Fruit fly (Drosophila melanogaster) whole organism, wandering third instar larva: ENCODE data around the gene Nup107.

ENCODE experiments used
- Abd-B ChIP-seq: fragments of >200 bp; optimal IDR thresholded peaks from 2 replicates; lab custom pipeline; 2017; ENCODE audit warnings: missing biosample characterization, missing genetic modification characterization
- CG9705 ChIP-seq: fragments of 200-800 bp; sonication (Bioruptor generic); optimal IDR thresholded peaks from 2 replicates; lab custom pipeline; 2018; ENCODE audit warnings: missing biosample characterization, mild to moderate bottlenecking, missing genetic modification characterization
- CrebA ChIP-seq: fragments of 200-800 bp; sonication (Bioruptor generic); optimal IDR thresholded peaks from 2 replicates; lab custom pipeline; 2016; ENCODE audit warnings: missing biosample characterization, mild to moderate bottlenecking, missing genetic modification characterization, borderline replicate concordance
- Dif ChIP-seq: fragments of 200-275, 200-300 bp; sonication (Bioruptor generic); optimal IDR thresholded peaks from 2 replicates; lab custom pipeline; 2018; ENCODE audit warnings: missing biosample characterization, missing genetic modification characterization; ENCODE audit not compliant: partially characterized antibody
- GATAd ChIP-seq: sonication (Bioruptor generic); optimal IDR thresholded peaks from 2 replicates; lab custom pipeline; 2016; ENCODE audit warnings: missing biosample characterization, missing genetic modification characterization
- HLH106 ChIP-seq: fragments of 200-800 bp; optimal IDR thresholded peaks from 3 replicates; lab custom pipeline; 2019; ENCODE audit warnings: missing biosample characterization, mild to moderate bottlenecking, missing genetic modification characterization, moderate library complexity
- Hnf4 ChIP-seq: fragments of 200-800 bp; sonication (Bioruptor generic); optimal IDR thresholded peaks from 2 replicates; lab custom pipeline; 2016; ENCODE audit warnings: missing biosample characterization, mild to moderate bottlenecking, missing genetic modification characterization
- Hr78 ChIP-seq: fragments of >200 bp; optimal IDR thresholded peaks from 2 replicates; lab custom pipeline; 2017; ENCODE audit warnings: missing biosample characterization, missing genetic modification characterization
- Hr83 ChIP-seq: fragments of 200-300 bp; sonication (Bioruptor generic); optimal IDR thresholded peaks from 2 replicates; lab custom pipeline; 2016; ENCODE audit warnings: missing biosample characterization, mild to moderate bottlenecking, missing genetic modification characterization, moderate library complexity; ENCODE audit not compliant: poor library complexity, severe bottlenecking
- Jra ChIP-seq: sonication (Bioruptor generic); optimal IDR thresholded peaks from 2 replicates; lab custom pipeline; 2016; ENCODE audit warnings: missing biosample characterization, missing genetic modification characterization
- Mio ChIP-seq: sonication (Bioruptor generic); optimal IDR thresholded peaks from 2 replicates; lab custom pipeline; 2016; ENCODE audit warnings: missing biosample characterization, missing genetic modification characterization
- Myc ChIP-seq: fragments of >200 bp; optimal IDR thresholded peaks from 2 replicates; lab custom pipeline; 2017
- OdsH ChIP-seq: fragments of 200-800 bp; sonication (Bioruptor generic); optimal IDR thresholded peaks from 2 replicates; lab custom pipeline; 2016; ENCODE audit warnings: missing biosample characterization, mild to moderate bottlenecking, missing genetic modification characterization
- Rel ChIP-seq, 2 experiments: fragments of 200-800 bp; sonication (Bioruptor generic) in 1 of 2; optimal IDR thresholded peaks; 2 replicates in 1 of 2; 3 replicates in 1 of 2; lab custom pipeline; 2016 to 2019; ENCODE audit warnings: mild to moderate bottlenecking in 2 of 2, missing biosample characterization in 2 of 2, missing genetic modification characterization in 2 of 2, moderate library complexity in 1 of 2
- Sp1 ChIP-seq: fragments of 200-800 bp; sonication (Bioruptor generic); optimal IDR thresholded peaks from 3 replicates; lab custom pipeline; 2019; ENCODE audit warnings: missing biosample characterization, mild to moderate bottlenecking, missing genetic modification characterization, moderate library complexity
- brk ChIP-seq: fragments of 200-800 bp; sonication (Bioruptor generic); optimal IDR thresholded peaks from 2 replicates; lab custom pipeline; 2016; ENCODE audit warnings: missing biosample characterization, mild to moderate bottlenecking, missing genetic modification characterization
- dl ChIP-seq, 2 experiments: fragments of 175-275, 200-275 bp in 1 of 2; fragments of 200-275 bp in 1 of 2; sonication (Bioruptor generic); optimal IDR thresholded peaks; lab custom pipeline; 2018; ENCODE audit warnings: mild to moderate bottlenecking in 2 of 2, missing biosample characterization in 2 of 2, missing genetic modification characterization in 2 of 2, moderate library complexity in 2 of 2; ENCODE audit not compliant: partially characterized antibody in 2 of 2, insufficient read depth in 1 of 2
- dsf ChIP-seq: sonication (Bioruptor generic); optimal IDR thresholded peaks from 2 replicates; lab custom pipeline; 2016; ENCODE audit warnings: missing biosample characterization, missing genetic modification characterization, borderline replicate concordance
- ey ChIP-seq: fragments of 200-800 bp; sonication (Bioruptor generic); optimal IDR thresholded peaks from 2 replicates; lab custom pipeline; 2016; ENCODE audit warnings: missing biosample characterization, missing genetic modification characterization
- foxo ChIP-seq, 2 experiments: fragments of 200-800 bp; sonication (Bioruptor generic); optimal IDR thresholded peaks; 2 replicates in 1 of 2; 3 replicates in 1 of 2; lab custom pipeline; 2016 to 2017; ENCODE audit warnings: missing biosample characterization in 2 of 2, missing genetic modification characterization in 2 of 2
- fru ChIP-seq: fragments of 200-800 bp; sonication (Bioruptor generic); optimal IDR thresholded peaks from 3 replicates; lab custom pipeline; 2016; ENCODE audit warnings: missing biosample characterization, mild to moderate bottlenecking, missing genetic modification characterization
- h ChIP-seq: fragments of 200-800 bp; sonication (Bioruptor generic); optimal IDR thresholded peaks from 3 replicates; lab custom pipeline; 2016; ENCODE audit warnings: missing biosample characterization, mild to moderate bottlenecking, missing genetic modification characterization
- jim ChIP-seq: fragments of 175-275, 200-325 bp; sonication (Bioruptor generic); optimal IDR thresholded peaks from 2 replicates; lab custom pipeline; 2016; ENCODE audit warnings: missing biosample characterization, mild to moderate bottlenecking, missing genetic modification characterization
- pan ChIP-seq: fragments of >200 bp; optimal IDR thresholded peaks from 2 replicates; lab custom pipeline; 2017
- rgr ChIP-seq: fragments of 200-800 bp; sonication (Bioruptor generic); optimal IDR thresholded peaks from 3 replicates; lab custom pipeline; 2016; ENCODE audit warnings: missing biosample characterization, mild to moderate bottlenecking, missing genetic modification characterization
- sage ChIP-seq: fragments of 200-800 bp; sonication (Bioruptor generic); optimal IDR thresholded peaks from 2 replicates; lab custom pipeline; 2016; ENCODE audit warnings: missing biosample characterization, mild to moderate bottlenecking, missing genetic modification characterization
- tai ChIP-seq: sonication (Bioruptor generic); optimal IDR thresholded peaks from 2 replicates; lab custom pipeline; 2016; ENCODE audit warnings: missing biosample characterization, missing genetic modification characterization
- usp ChIP-seq: fragments of >200 bp; optimal IDR thresholded peaks from 2 replicates; lab custom pipeline; 2017; ENCODE audit warnings: missing biosample characterization, missing genetic modification characterization
- woc ChIP-seq: sonication (Bioruptor generic); optimal IDR thresholded peaks from 2 replicates; lab custom pipeline; 2016; ENCODE audit warnings: missing biosample characterization, mild to moderate bottlenecking, missing genetic modification characterization

The Nup107 gene

dm6 chr2L:10729955-10730354, 5.9 kb downstream of the Nup107 start, which contains the start of gene CG17118:
Gene CG17118 (plus strand): TSS chr2L:10730255.
- no peak for TF ChIP-seq Mio (GFP tag; lab: Kevin White, UChicago)
- TF ChIP-seq Rel (GFP tag; optimal IDR thresholded peaks at IDR 0.05; lab: Kevin White, UChicago): no peak
- no peak for TF ChIP-seq Rel (tag; optimal IDR thresholded peaks at IDR 0.05; lab: Kevin White, UChicago)
- no peak for TF ChIP-seq usp (GFP tag; lab: Kevin White, UChicago)
- TF ChIP-seq foxo (GFP tag; optimal IDR thresholded peaks at IDR 0.05; lab: Kevin White, UChicago): no peak
- no peak for TF ChIP-seq ey (GFP tag; lab: Kevin White, UChicago)
- TF ChIP-seq dl (GFP tag; optimal IDR thresholded peaks at IDR 0.05; lab: Kevin White, UChicago; ENCODE audit: insufficient read depth in 1 of 2, partially characterized antibody in 2 of 2): no peak
- no peak for TF ChIP-seq tai
- no peak for TF ChIP-seq HLH106 (tag; lab: Kevin White, UChicago)
- TF ChIP-seq Hnf4: no peak
- TF ChIP-seq rgr (GFP tag; lab: Kevin White, UChicago): no peak

- peak; percentile 50 for TF ChIP-seq sage
- no peak for TF ChIP-seq Hr78 (GFP tag; lab: Kevin White, UChicago)
- TF ChIP-seq Rel (GFP tag; optimal IDR thresholded peaks at IDR 0.05; lab: Kevin White, UChicago): no peak
- no peak for TF ChIP-seq Rel (tag; optimal IDR thresholded peaks at IDR 0.05; lab: Kevin White, UChicago)
Measured at dm6 chr2L:10728751-10729150, 7.1 kb downstream of the Nup107 start, which contains the start of gene CG6443. Gene CG6443 (plus strand): TSS chr2L:10728978.

dm6 chr2L:10723903-10724302, 12.0 kb downstream of the Nup107 start, which contains the start of gene CG6431:
Gene CG6431 (plus strand): TSS chr2L:10724203.
- TF ChIP-seq CrebA (GFP tag; lab: Kevin White, UChicago) (no peak), fru (GFP tag; lab: Kevin White, UChicago) (no peak), rgr (GFP tag; lab: Kevin White, UChicago) (no peak), OdsH (GFP tag; lab: Kevin White, UChicago) (no peak), Dif (no peak), woc (no peak), CG9705 (no peak), Abd-B (GFP tag; lab: Kevin White, UChicago) (no peak), HLH106 (tag; lab: Kevin White, UChicago) (no peak), Hr83 (GFP tag; lab: Kevin White, UChicago) (no peak), dsf (GFP tag; lab: Kevin White, UChicago) (no peak), Myc (lab: Kevin White, UChicago) (no peak)

- no peak for TF ChIP-seq h (GFP tag; lab: Kevin White, UChicago)
- no peak for TF ChIP-seq GATAd (GFP tag; lab: Kevin White, UChicago)
- TF ChIP-seq foxo (GFP tag; optimal IDR thresholded peaks at IDR 0.05; lab: Kevin White, UChicago): no peak
- no peak for TF ChIP-seq CG9705
- no peak for TF ChIP-seq brk
- no peak for TF ChIP-seq Sp1 (GFP tag; lab: Kevin White, UChicago)
Measured at dm6 chr2L:10721535-10721934, 14.3 kb downstream of the Nup107 start.

- no peak for TF ChIP-seq Mio (GFP tag; lab: Kevin White, UChicago)
- TF ChIP-seq CrebA (GFP tag; lab: Kevin White, UChicago): no peak
- TF ChIP-seq pan (lab: Kevin White, UChicago): no peak
- no peak for TF ChIP-seq Rel (GFP tag; optimal IDR thresholded peaks at IDR 0.05; lab: Kevin White, UChicago)
- no peak for TF ChIP-seq Rel (tag; optimal IDR thresholded peaks at IDR 0.05; lab: Kevin White, UChicago)
- TF ChIP-seq sage: no peak
- no peak for TF ChIP-seq brk
- TF ChIP-seq fru (GFP tag; lab: Kevin White, UChicago): no peak
- no peak for TF ChIP-seq h (GFP tag; lab: Kevin White, UChicago)
- no peak for TF ChIP-seq OdsH (GFP tag; lab: Kevin White, UChicago)
- no peak for TF ChIP-seq jim (GFP tag; lab: Kevin White, UChicago)
- no peak for TF ChIP-seq tai
- TF ChIP-seq dl (GFP tag; optimal IDR thresholded peaks at IDR 0.05; lab: Kevin White, UChicago; ENCODE audit: insufficient read depth in 1 of 2, partially characterized antibody in 2 of 2): no peak
Measured at dm6 chr2L:10711221-10711620, 24.6 kb downstream of the Nup107 start.

dm6 chr2L:10709353-10709752, 26.5 kb downstream of the Nup107 start, which contains the start of gene Lip2:
Gene Lip2 (minus strand): TSS chr2L:10709453.
- no peak for TF ChIP-seq Abd-B (GFP tag; lab: Kevin White, UChicago)
- TF ChIP-seq Jra (GFP tag; lab: Kevin White, UChicago): no peak
- no peak for TF ChIP-seq OdsH (GFP tag; lab: Kevin White, UChicago)
- no peak for TF ChIP-seq fru (GFP tag; lab: Kevin White, UChicago)
- TF ChIP-seq brk: no peak
- TF ChIP-seq tai: no peak
- TF ChIP-seq Myc (lab: Kevin White, UChicago): no peak
- no peak for TF ChIP-seq CG9705
- TF ChIP-seq Mio (GFP tag; lab: Kevin White, UChicago): no peak
- no peak for TF ChIP-seq jim (GFP tag; lab: Kevin White, UChicago)
